1 fruit fly cellular context compared by ENCODE assay signal in genomic region chrX:8681189-8681821, dm6.
TF ChIP-seq lines count a peak whose summit lies in the region.

Gene CAH3 (plus strand): TSS chrX:8681252.

TF ChIP-seq in whole organism, embryonic, 481 proteins besides CTCF, POLR2A, EP300 and RAD21 (continued from another document and continues in another):
- TF ChIP-seq Poxn (GFP tag; IDR thresholded peaks at IDR 0.05; lab: Robert Waterston, UW), result peak; percentile 65; the same call in 1 of the 2 replicates
- TF ChIP-seq Side (GFP tag; optimal IDR thresholded peaks at IDR 0.05; lab: Kevin White, UChicago), result peak; percentile 94
- peak; percentile 96 for TF ChIP-seq CG17829 (tag; optimal IDR thresholded peaks at IDR 0.05; lab: Kevin White, UChicago)
- no peak for TF ChIP-seq unc-4 (GFP tag; IDR thresholded peaks at IDR 0.05; lab: Robert Waterston, UW; ENCODE audit: partially characterized antibody)
- TF ChIP-seq CkIIα-i1 (GFP tag; IDR thresholded peaks at IDR 0.05; lab: Robert Waterston, UW), result peak; percentile 53; the same call in 1 of the 2 replicates
- TF ChIP-seq CG17385 (GFP tag; optimal IDR thresholded peaks at IDR 0.05; lab: Kevin White, UChicago), result peak; percentile 85
- peak; percentile 92 for TF ChIP-seq vfl (GFP tag; optimal IDR thresholded peaks at IDR 0.05; lab: Kevin White, UChicago)
- TF ChIP-seq mirr (GFP tag; optimal IDR thresholded peaks at IDR 0.05; lab: Kevin White, UChicago), result peak; percentile 92
- TF ChIP-seq CG18262 (tag; optimal IDR thresholded peaks at IDR 0.05; lab: Kevin White, UChicago), result peak; percentile 95
- peak; percentile 95 for TF ChIP-seq Antp (GFP tag; optimal IDR thresholded peaks at IDR 0.05; lab: Kevin White, UChicago)
- TF ChIP-seq CG14667 (GFP tag; IDR thresholded peaks at IDR 0.05; lab: Robert Waterston, UW), result peak; percentile 80
- peak; percentile 67 for TF ChIP-seq Lim3 (GFP tag; IDR thresholded peaks at IDR 0.05; lab: Robert Waterston, UW)
- peak; percentile 96 for TF ChIP-seq Atf6 (GFP tag; IDR thresholded peaks at IDR 0.05; lab: Robert Waterston, UW)
- peak; percentile 87 for TF ChIP-seq jing (GFP tag; optimal IDR thresholded peaks at IDR 0.05; lab: Kevin White, UChicago)
- peak; percentile 93 to 94 for TF ChIP-seq dpn (GFP tag; optimal IDR thresholded peaks at IDR 0.05; lab: Kevin White, UChicago)
- peak; percentile 74 for TF ChIP-seq abd-A (tag; optimal IDR thresholded peaks at IDR 0.05; lab: Kevin White, UChicago)
- peak; percentile 57; the same call in 1 of the 2 replicates for TF ChIP-seq CG4360 (GFP tag; IDR thresholded peaks at IDR 0.05; lab: Robert Waterston, UW)
- TF ChIP-seq Six4 (GFP tag; optimal IDR thresholded peaks at IDR 0.05; lab: Kevin White, UChicago), result peak; percentile 87
- peak; percentile 75 for TF ChIP-seq CG12744 (GFP tag; optimal IDR thresholded peaks at IDR 0.05; lab: Kevin White, UChicago)
- TF ChIP-seq BtbVII (GFP tag; optimal IDR thresholded peaks at IDR 0.05; lab: Kevin White, UChicago), result peak; percentile 90
- TF ChIP-seq Elba2 (GFP tag; optimal IDR thresholded peaks at IDR 0.05; lab: Kevin White, UChicago), result peak; percentile 22
- peak; percentile 87 for TF ChIP-seq crc (GFP tag; optimal IDR thresholded peaks at IDR 0.05; lab: Kevin White, UChicago)
- TF ChIP-seq CG3726 (GFP tag; IDR thresholded peaks at IDR 0.05; lab: Robert Waterston, UW), result peak; percentile 87; the same call in 2 of the 3 replicates
- peak; percentile 95 for TF ChIP-seq CG9817 (tag; optimal IDR thresholded peaks at IDR 0.05; lab: Kevin White, UChicago)
- peak; percentile 78 for TF ChIP-seq sim (GFP tag; IDR thresholded peaks at IDR 0.05; lab: Robert Waterston, UW)
- TF ChIP-seq CG6791 (GFP tag; IDR thresholded peaks at IDR 0.05; lab: Robert Waterston, UW; ENCODE audit: partially characterized antibody), result 0 out of 3 replicates have a peak, but pooled peaks have one; percentile 35
- TF ChIP-seq sr (GFP tag; IDR thresholded peaks at IDR 0.05; lab: Robert Waterston, UW), result peak; percentile 64; the same call in 2 of the 3 replicates
- TF ChIP-seq Sin3A (optimal IDR thresholded peaks at IDR 0.05; lab: Kevin White, UChicago), result peak; percentile 45
- peak; percentile 50 for TF ChIP-seq CG15073 (GFP tag; optimal IDR thresholded peaks at IDR 0.05; lab: Kevin White, UChicago)
- TF ChIP-seq dysf (GFP tag; IDR thresholded peaks at IDR 0.05; lab: Robert Waterston, UW), result peak; percentile 94
- TF ChIP-seq CG6654 (GFP tag; optimal IDR thresholded peaks at IDR 0.05; lab: Kevin White, UChicago), result peak; percentile 82
- TF ChIP-seq NK7.1 (GFP tag; optimal IDR thresholded peaks at IDR 0.05; lab: Kevin White, UChicago), result peak; percentile 90
- TF ChIP-seq jumu (GFP tag; optimal IDR thresholded peaks at IDR 0.05; lab: Kevin White, UChicago), result peak; percentile 93
- peak; percentile 92 for TF ChIP-seq Dek (tag; optimal IDR thresholded peaks at IDR 0.05; lab: Kevin White, UChicago)
- TF ChIP-seq CG15011 (GFP tag; optimal IDR thresholded peaks at IDR 0.05; lab: Kevin White, UChicago), result peak; percentile 85
- TF ChIP-seq pfk (GFP tag; optimal IDR thresholded peaks at IDR 0.05; lab: Kevin White, UChicago), result peak; percentile 32
- TF ChIP-seq CG8290 (GFP tag; optimal IDR thresholded peaks at IDR 0.05; lab: Kevin White, UChicago), result peak; percentile 85
- TF ChIP-seq CG8290 (tag; optimal IDR thresholded peaks at IDR 0.05; lab: Kevin White, UChicago), result peak; percentile 86 to 98
- no peak; the same call in 1 of the 2 replicates for TF ChIP-seq GATAe (GFP tag; conservative IDR thresholded peaks at IDR 0.05; lab: Robert Waterston, UW)
- TF ChIP-seq CG8089 (GFP tag; optimal IDR thresholded peaks at IDR 0.05; lab: Kevin White, UChicago), result peak; percentile 92
- TF ChIP-seq CG31388 (GFP tag; optimal IDR thresholded peaks at IDR 0.05; lab: Kevin White, UChicago), result peak; percentile 38
- TF ChIP-seq caup (GFP tag; optimal IDR thresholded peaks at IDR 0.05; lab: Kevin White, UChicago; ENCODE audit: severe bottlenecking), result peak; percentile 95
- peak; percentile 85 for TF ChIP-seq fd64A (GFP tag; optimal IDR thresholded peaks at IDR 0.05; lab: Kevin White, UChicago)
- peak; percentile 80 for TF ChIP-seq CG4707 (GFP tag; optimal IDR thresholded peaks at IDR 0.05; lab: Kevin White, UChicago)
- TF ChIP-seq CG1024 (GFP tag; IDR thresholded peaks at IDR 0.05; lab: Robert Waterston, UW), result peak; percentile 80
- TF ChIP-seq gcm2 (GFP tag; optimal IDR thresholded peaks at IDR 0.05; lab: Kevin White, UChicago), result peak; percentile 77
- TF ChIP-seq CG43689 (GFP tag; IDR thresholded peaks at IDR 0.05; lab: Robert Waterston, UW), result peak; percentile 80
- TF ChIP-seq disco-r (GFP tag; optimal IDR thresholded peaks at IDR 0.05; lab: Kevin White, UChicago), result peak; percentile 88
- TF ChIP-seq twi (tag; optimal IDR thresholded peaks at IDR 0.05; lab: Kevin White, UChicago), result peak; percentile 89
- peak; percentile 82 for TF ChIP-seq CG10274 (GFP tag; optimal IDR thresholded peaks at IDR 0.05; lab: Kevin White, UChicago)
- TF ChIP-seq Fer2 (tag; optimal IDR thresholded peaks at IDR 0.05; lab: Kevin White, UChicago), result peak; percentile 91
- TF ChIP-seq CG4820 (GFP tag; optimal IDR thresholded peaks at IDR 0.05; lab: Kevin White, UChicago), result peak; percentile 100
- TF ChIP-seq Meics (GFP tag; optimal IDR thresholded peaks at IDR 0.05; lab: Kevin White, UChicago), result peak; percentile 95
- peak; percentile 83 for TF ChIP-seq kah (GFP tag; optimal IDR thresholded peaks at IDR 0.05; lab: Kevin White, UChicago)
- peak; percentile 76 for TF ChIP-seq run (tag; optimal IDR thresholded peaks at IDR 0.05; lab: Kevin White, UChicago)
- peak; percentile 93 for TF ChIP-seq CG11695 (GFP tag; IDR thresholded peaks at IDR 0.05; lab: Robert Waterston, UW)
- TF ChIP-seq CG8281 (tag; optimal IDR thresholded peaks at IDR 0.05; lab: Kevin White, UChicago), result peak; percentile 80
- TF ChIP-seq CG10267 (tag; optimal IDR thresholded peaks at IDR 0.05; lab: Kevin White, UChicago), result peak; percentile 89
- TF ChIP-seq otp (GFP tag; IDR thresholded peaks at IDR 0.05; lab: Robert Waterston, UW), result peak; percentile 86
- TF ChIP-seq Dad (GFP tag; optimal IDR thresholded peaks at IDR 0.05; lab: Kevin White, UChicago), result peak; percentile 95
- TF ChIP-seq pan (optimal IDR thresholded peaks at IDR 0.05; lab: Kevin White, UChicago), result no peak
- peak in 1 of 2 experiments; percentile 94 for TF ChIP-seq pan (GFP tag; optimal IDR thresholded peaks at IDR 0.05 in 1 of 2, IDR thresholded peaks at IDR 0.05 in 1 of 2)
- TF ChIP-seq CG12659 (GFP tag; optimal IDR thresholded peaks at IDR 0.05; lab: Kevin White, UChicago), result peak; percentile 97
- TF ChIP-seq CG34224 (GFP tag; IDR thresholded peaks at IDR 0.05; lab: Robert Waterston, UW; ENCODE audit: partially characterized antibody), result no peak
- TF ChIP-seq CG14014 (GFP tag; IDR thresholded peaks at IDR 0.05; lab: Robert Waterston, UW), result peak; percentile 93
- peak; percentile 90 for TF ChIP-seq schlank (tag; optimal IDR thresholded peaks at IDR 0.05; lab: Kevin White, UChicago)
- peak; percentile 76 for TF ChIP-seq rib (GFP tag; IDR thresholded peaks at IDR 0.05; lab: Robert Waterston, UW)
- peak; percentile 91 for TF ChIP-seq ken (GFP tag; IDR thresholded peaks at IDR 0.05; lab: Robert Waterston, UW)
- TF ChIP-seq Sry-β (GFP tag; optimal IDR thresholded peaks at IDR 0.05; lab: Kevin White, UChicago), result peak; percentile 48
- TF ChIP-seq CG12769 (tag; optimal IDR thresholded peaks at IDR 0.05; lab: Kevin White, UChicago), result peak; percentile 97
- TF ChIP-seq CG30431 (GFP tag; optimal IDR thresholded peaks at IDR 0.05; lab: Kevin White, UChicago), result peak; percentile 92
- peak in 1 of 3 experiments; percentile 96 for TF ChIP-seq Stat92E (GFP tag; optimal IDR thresholded peaks at IDR 0.05; lab: Kevin White, UChicago)
- TF ChIP-seq CG10431 (GFP tag; optimal IDR thresholded peaks at IDR 0.05; lab: Kevin White, UChicago), result peak; percentile 77
- peak; percentile 92 for TF ChIP-seq CG12942 (GFP tag; optimal IDR thresholded peaks at IDR 0.05; lab: Kevin White, UChicago)
- peak; percentile 64 for TF ChIP-seq CG3838 (GFP tag; optimal IDR thresholded peaks at IDR 0.05; lab: Kevin White, UChicago)
- TF ChIP-seq CG3847 (GFP tag; IDR thresholded peaks at IDR 0.05; lab: Robert Waterston, UW), result peak; percentile 93
- peak; percentile 82 for TF ChIP-seq wor (GFP tag; IDR thresholded peaks at IDR 0.05; lab: Robert Waterston, UW)
- TF ChIP-seq CG8944 (GFP tag; optimal IDR thresholded peaks at IDR 0.05; lab: Kevin White, UChicago), result peak; percentile 95
- peak; percentile 25 for TF ChIP-seq sima (GFP tag; optimal IDR thresholded peaks at IDR 0.05; lab: Kevin White, UChicago)
- peak; percentile 85 for TF ChIP-seq Nf-YA (GFP tag; IDR thresholded peaks at IDR 0.05; lab: Robert Waterston, UW)
- peak; percentile 66 for TF ChIP-seq Sry-δ (GFP tag; optimal IDR thresholded peaks at IDR 0.05; lab: Kevin White, UChicago)
- no peak for TF ChIP-seq Opbp (GFP tag; IDR thresholded peaks at IDR 0.05; lab: Robert Waterston, UW; ENCODE audit: partially characterized antibody)
- peak; percentile 94 for TF ChIP-seq her (GFP tag; optimal IDR thresholded peaks at IDR 0.05; lab: Kevin White, UChicago)
- peak; percentile 94 for TF ChIP-seq CG16863 (GFP tag; optimal IDR thresholded peaks at IDR 0.05; lab: Kevin White, UChicago)
- peak; percentile 91 for TF ChIP-seq so (GFP tag; IDR thresholded peaks at IDR 0.05; lab: Robert Waterston, UW)
- TF ChIP-seq pho (GFP tag; optimal IDR thresholded peaks at IDR 0.05; lab: Kevin White, UChicago), result peak; percentile 94
- peak; percentile 69 for TF ChIP-seq trh (GFP tag; optimal IDR thresholded peaks at IDR 0.05; lab: Kevin White, UChicago)
- peak; percentile 93 for TF ChIP-seq bcd (GFP tag; optimal IDR thresholded peaks at IDR 0.05; lab: Kevin White, UChicago)
- no peak for TF ChIP-seq crol (GFP tag; IDR thresholded peaks at IDR 0.05; lab: Robert Waterston, UW)
- peak; percentile 68 for TF ChIP-seq CG17612 (GFP tag; IDR thresholded peaks at IDR 0.05; lab: Robert Waterston, UW)
- TF ChIP-seq CG10147 (GFP tag; optimal IDR thresholded peaks at IDR 0.05; lab: Kevin White, UChicago), result peak; percentile 93
- TF ChIP-seq D (optimal IDR thresholded peaks at IDR 0.05; lab: Kevin White, UChicago), result no peak
- peak; percentile 91 for TF ChIP-seq D (GFP tag; optimal IDR thresholded peaks at IDR 0.05; lab: Kevin White, UChicago)
- TF ChIP-seq Dref (GFP tag; IDR thresholded peaks at IDR 0.05; lab: Robert Waterston, UW), result peak; percentile 30; the same call in 1 of the 2 replicates
- TF ChIP-seq CG7786 (GFP tag; optimal IDR thresholded peaks at IDR 0.05; lab: Kevin White, UChicago), result peak; percentile 95
- TF ChIP-seq CG10321 (GFP tag; IDR thresholded peaks at IDR 0.05; lab: Robert Waterston, UW), result peak; percentile 57
- peak; percentile 99 for TF ChIP-seq Med (GFP tag; lab: Kevin White, UChicago)
- peak; percentile 94 for TF ChIP-seq Hmr (GFP tag; optimal IDR thresholded peaks at IDR 0.05; lab: Kevin White, UChicago)
- TF ChIP-seq CG14050 (GFP tag; IDR thresholded peaks at IDR 0.05; lab: Robert Waterston, UW), result peak; percentile 92
- peak; percentile 96 for TF ChIP-seq Xbp1 (GFP tag; optimal IDR thresholded peaks at IDR 0.05; lab: Kevin White, UChicago)
- TF ChIP-seq Hr51 (GFP tag; optimal IDR thresholded peaks at IDR 0.05; lab: Kevin White, UChicago), result peak; percentile 91 to 95
- TF ChIP-seq CG7556 (GFP tag; optimal IDR thresholded peaks at IDR 0.05; lab: Kevin White, UChicago), result peak; percentile 91
- peak; percentile 90 for TF ChIP-seq Ptx1 (GFP tag; IDR thresholded peaks at IDR 0.05; lab: Robert Waterston, UW)
- peak; percentile 89 for TF ChIP-seq Mrtf (GFP tag; IDR thresholded peaks at IDR 0.05; lab: Robert Waterston, UW)
- peak; percentile 92 for TF ChIP-seq repo (GFP tag; optimal IDR thresholded peaks at IDR 0.05; lab: Kevin White, UChicago)
- peak; percentile 89 for TF ChIP-seq tgo (GFP tag; IDR thresholded peaks at IDR 0.05; lab: Robert Waterston, UW)
- peak; percentile 69 for TF ChIP-seq ac (GFP tag; optimal IDR thresholded peaks at IDR 0.05; lab: Kevin White, UChicago)
- TF ChIP-seq NC2α (GFP tag; optimal IDR thresholded peaks at IDR 0.05; lab: Kevin White, UChicago), result peak; percentile 85
- peak; percentile 95 for TF ChIP-seq CG2120 (GFP tag; optimal IDR thresholded peaks at IDR 0.05; lab: Kevin White, UChicago)
- peak; percentile 90 for TF ChIP-seq D19A (tag; optimal IDR thresholded peaks at IDR 0.05; lab: Kevin White, UChicago)
- peak; percentile 86 for TF ChIP-seq fd3F (GFP tag; optimal IDR thresholded peaks at IDR 0.05; lab: Kevin White, UChicago)
- peak; percentile 84 for TF ChIP-seq salm (tag; optimal IDR thresholded peaks at IDR 0.05; lab: Kevin White, UChicago)
- TF ChIP-seq ranshi (GFP tag; IDR thresholded peaks at IDR 0.05; lab: Robert Waterston, UW), result peak; percentile 90
- TF ChIP-seq br (optimal IDR thresholded peaks at IDR 0.05; lab: Kevin White, UChicago), result no peak
- TF ChIP-seq insv (GFP tag; optimal IDR thresholded peaks at IDR 0.05; lab: Kevin White, UChicago), result peak in 1 of 2 experiments; percentile 79
- peak; percentile 90 for TF ChIP-seq Camta (GFP tag; optimal IDR thresholded peaks at IDR 0.05; lab: Kevin White, UChicago)
- TF ChIP-seq CG16815 (GFP tag; optimal IDR thresholded peaks at IDR 0.05; lab: Kevin White, UChicago), result peak; percentile 88
- peak; percentile 95 for TF ChIP-seq CG31441 (GFP tag; IDR thresholded peaks at IDR 0.05; lab: Robert Waterston, UW)
- TF ChIP-seq Vsx1 (GFP tag; optimal IDR thresholded peaks at IDR 0.05; lab: Kevin White, UChicago), result peak; percentile 73
- peak; percentile 80 for TF ChIP-seq CG4404 (GFP tag; IDR thresholded peaks at IDR 0.05; lab: Robert Waterston, UW)
- TF ChIP-seq CG15696 (tag; optimal IDR thresholded peaks at IDR 0.05; lab: Kevin White, UChicago), result peak; percentile 94
- TF ChIP-seq peb (GFP tag; IDR thresholded peaks at IDR 0.05; lab: Robert Waterston, UW), result peak; percentile 85
- peak; percentile 33; the same call in 1 of the 3 replicates for TF ChIP-seq CG16813 (GFP tag; IDR thresholded peaks at IDR 0.05; lab: Robert Waterston, UW; ENCODE audit: partially characterized antibody)
- TF ChIP-seq CG9437 (GFP tag; optimal IDR thresholded peaks at IDR 0.05; lab: Kevin White, UChicago), result peak; percentile 82
- peak; percentile 76 for TF ChIP-seq CG6683 (GFP tag; optimal IDR thresholded peaks at IDR 0.05; lab: Kevin White, UChicago)
- TF ChIP-seq lmd (GFP tag; IDR thresholded peaks at IDR 0.05; lab: Robert Waterston, UW), result peak; percentile 92
- TF ChIP-seq CG3407 (GFP tag; optimal IDR thresholded peaks at IDR 0.05; lab: Kevin White, UChicago), result peak; percentile 87
- peak; percentile 96 for TF ChIP-seq CG2678 (tag; optimal IDR thresholded peaks at IDR 0.05; lab: Kevin White, UChicago)
- peak; percentile 80 for TF ChIP-seq CG3065 (GFP tag; optimal IDR thresholded peaks at IDR 0.05; lab: Kevin White, UChicago)
- peak; percentile 82 for TF ChIP-seq al (GFP tag; IDR thresholded peaks at IDR 0.05; lab: Robert Waterston, UW)
